Worm (Caenorhabditis elegans) whole organism, L4/young adult: Measurements from ENCODE around the gene srlf-28.

Source experiments
- W03F9.2 ChIP-seq: fragments of 150-350 bp; optimal IDR thresholded peaks from 2 replicates; lab custom pipeline; 2014; ENCODE audit warnings: missing biosample characterization, missing genetic modification characterization
- dao-5 ChIP-seq: sonication (generic microtip); optimal IDR thresholded peaks from 2 replicates; lab custom pipeline; 2016; ENCODE audit warnings: missing genotype, missing genetic modification characterization, moderate library complexity, missing compliant biosample characterization
- him-1 ChIP-seq: sonication (generic microtip); optimal IDR thresholded peaks from 2 replicates; lab custom pipeline; 2016; ENCODE audit warnings: missing genotype, missing genetic modification reagents, missing genetic modification characterization, missing compliant biosample characterization

Gene srlf-28

DNA sequence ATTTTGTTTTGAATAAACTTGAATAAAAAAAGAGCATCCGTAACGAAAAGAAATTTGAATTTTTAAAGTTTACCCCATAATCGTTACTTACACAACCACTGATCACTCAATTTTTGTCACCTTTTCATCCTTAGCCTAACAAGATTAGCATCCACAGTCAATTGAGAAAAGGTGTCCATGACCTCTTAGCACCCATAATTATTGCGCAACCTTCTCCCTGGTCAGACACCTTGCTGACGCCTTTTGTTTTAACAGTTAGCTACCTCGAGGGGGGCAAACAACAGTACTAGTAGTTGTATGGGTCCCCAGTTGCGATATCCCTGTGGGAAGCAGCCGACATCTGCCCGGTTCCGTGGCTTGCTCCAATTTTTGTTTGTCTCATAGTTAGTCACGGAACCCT is 46.6 kb downstream of the srlf-28 start:
- no peak for TF ChIP-seq him-1 (tag; lab: Kevin White, UChicago)
- no peak for TF ChIP-seq W03F9.2 (tag; lab: Kevin White, UChicago)
- TF ChIP-seq dao-5 (tag; lab: Kevin White, UChicago) = no peak

ce11 chrIV:14295262-14295661 is 48.4 kb downstream of the srlf-28 start:
- no peak for TF ChIP-seq him-1 (tag; lab: Kevin White, UChicago)
- TF ChIP-seq W03F9.2 (tag; lab: Kevin White, UChicago) = no peak
- TF ChIP-seq dao-5 (tag; lab: Kevin White, UChicago) = no peak
